Worm (Caenorhabditis elegans): ENCODE results near the gene Y41G9A.6.

DNA sequence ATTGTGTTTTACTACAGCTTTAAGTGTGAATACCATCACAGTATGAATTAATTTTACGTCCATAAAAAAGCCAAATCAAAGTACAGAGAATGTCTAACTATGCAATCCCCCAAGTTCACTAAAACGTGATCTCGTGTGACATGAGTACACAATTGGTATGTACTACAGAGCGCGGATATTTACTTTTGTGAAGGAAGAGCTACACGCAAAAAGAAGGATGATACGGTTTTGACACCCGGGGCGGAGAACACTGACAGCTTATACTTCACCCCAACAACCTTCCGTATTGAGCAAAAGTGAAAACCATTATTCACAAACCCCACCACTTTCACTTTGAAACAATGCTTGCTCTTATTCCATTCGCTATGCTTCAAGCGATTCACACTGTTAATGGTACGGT is 21.9 kb downstream of the Y41G9A.6 start, which contains the start of gene nspg-5:
- no peak for TF ChIP-seq lir-1 (GFP tag; conservative IDR thresholded peaks at IDR 0.05)
- no peak for TF ChIP-seq hrde-1 (tag; optimal IDR thresholded peaks at IDR 0.05; ENCODE audit: borderline replicate concordance)
- TF ChIP-seq attf-6 (GFP tag; IDR thresholded peaks at IDR 0.05) = no peak
- no peak for TF ChIP-seq ekl-4 (GFP tag; IDR thresholded peaks at IDR 0.05)
- no peak for TF ChIP-seq hlh-12 (tag; optimal IDR thresholded peaks at IDR 0.05)
- no peak for TF ChIP-seq tbx-9 (tag; optimal IDR thresholded peaks at IDR 0.05; ENCODE audit: borderline replicate concordance)
- TF ChIP-seq snpc-4 (GFP tag; optimal IDR thresholded peaks at IDR 0.05) = no peak
- no peak for TF ChIP-seq snpc-4 (tag; optimal IDR thresholded peaks at IDR 0.05)
- no peak for TF ChIP-seq cebp-1 (GFP tag; IDR thresholded peaks at IDR 0.05)
- TF ChIP-seq cebp-1 (tag; optimal IDR thresholded peaks at IDR 0.05) = no peak
- no peak for TF ChIP-seq madf-10 (tag; optimal IDR thresholded peaks at IDR 0.05)
- no peak for TF ChIP-seq F10E7.11 (tag; optimal IDR thresholded peaks at IDR 0.05)
- TF ChIP-seq B0336.3 (GFP tag; IDR thresholded peaks at IDR 0.05) = no peak
- TF ChIP-seq C17E4.6 (GFP tag; IDR thresholded peaks at IDR 0.05) = no peak
- no peak for TF ChIP-seq gei-17 (GFP tag; optimal IDR thresholded peaks at IDR 0.05)

Data from whole organism, young adult.